Worm (Caenorhabditis elegans) whole organism, L3 larva: ENCODE results near the gene txdc-12.2.

ENCODE experiments used
- ceh-16 ChIP-seq: sonication (generic microtip); optimal IDR thresholded peaks from 2 replicates; lab custom pipeline; 2017; ENCODE audit warnings: missing biosample characterization, missing genetic modification characterization
- fkh-10 ChIP-seq: sonication (generic microtip); optimal IDR thresholded peaks from 2 replicates; lab custom pipeline; 2017; ENCODE audit warnings: missing biosample characterization, missing genetic modification reagents, missing genetic modification characterization
- zag-1 ChIP-seq: fragments of 150-350 bp; optimal IDR thresholded peaks from 2 replicates; lab custom pipeline; 2014; ENCODE audit warnings: missing biosample characterization, missing genetic modification characterization

- no peak for TF ChIP-seq fkh-10 (GFP tag; lab: Kevin White, UChicago)
- no peak for TF ChIP-seq zag-1 (tag; lab: Kevin White, UChicago)
- no peak for TF ChIP-seq ceh-16
These were observed 42.8 kb upstream of the txdc-12.2 start, which contains the start of gene Y102A11A.5 for ce11 chrX:2031414-2031813.
